Worm (Caenorhabditis elegans) whole organism, early embryonic: Measurements from ENCODE around the gene C07B5.4.

Experiments used
- B0310.2 ChIP-seq: sonication (generic microtip); optimal IDR thresholded peaks from 2 replicates; lab custom pipeline; 2016; ENCODE audit warnings: mild to moderate bottlenecking, missing genetic modification characterization, missing compliant biosample characterization
- aly-1 ChIP-seq: sonication (generic microtip); optimal IDR thresholded peaks from 2 replicates; lab custom pipeline; 2016; ENCODE audit warnings: missing genetic modification characterization, missing compliant biosample characterization
- ama-1 ChIP-seq: fragments of 150-350 bp; optimal IDR thresholded peaks from 2 replicates; lab custom pipeline; 2014
- ceh-13 ChIP-seq: fragments of 200-800 bp; sonication (Bioruptor generic); optimal IDR thresholded peaks from 2 replicates; lab custom pipeline; 2018; ENCODE audit warnings: mild to moderate bottlenecking, missing genetic modification characterization, missing compliant biosample characterization
- ceh-36 ChIP-seq: sonication (generic microtip); optimal IDR thresholded peaks from 2 replicates; lab custom pipeline; 2016; ENCODE audit warnings: missing genetic modification characterization, inconsistent platforms, missing compliant biosample characterization
- ets-7 ChIP-seq: sonication (generic microtip); optimal IDR thresholded peaks from 2 replicates; lab custom pipeline; 2016; ENCODE audit warnings: missing genotype, missing genetic modification characterization, missing compliant biosample characterization
- flt-1 ChIP-seq: fragments of 200-800 bp; sonication (Bioruptor generic); IDR thresholded peaks from 2 replicates; pipeline ENCODE4 v1.3.6; 2022; ENCODE audit warnings: missing genetic modification characterization, missing compliant biosample characterization
- hmbx-1 ChIP-seq: sonication (generic microtip); optimal IDR thresholded peaks from 2 replicates; lab custom pipeline; 2016; ENCODE audit warnings: mild to moderate bottlenecking, missing genetic modification characterization, missing compliant biosample characterization
- hmg-4 ChIP-seq: fragments of 200-800 bp; sonication (Bioruptor generic); optimal IDR thresholded peaks from 2 replicates; lab custom pipeline; 2018; ENCODE audit warnings: mild to moderate bottlenecking, missing genetic modification characterization, missing compliant biosample characterization
- scrt-1 ChIP-seq: fragments of 200-800 bp; sonication (Bioruptor generic); IDR thresholded peaks from 2 replicates; pipeline ENCODE4 v1.3.6; 2022; ENCODE audit warnings: missing genetic modification characterization, missing compliant biosample characterization
- sea-1 ChIP-seq: fragments of 200-800 bp; sonication (Bioruptor generic); conservative IDR thresholded peaks from 2 replicates; pipeline ENCODE4 v1.3.6; 2022; ENCODE audit warnings: missing genetic modification characterization, missing compliant biosample characterization
- tbx-11 ChIP-seq: fragments of 200-800 bp; sonication (Bioruptor generic); IDR thresholded peaks from 2 replicates; pipeline ENCODE4 v1.3.6; 2022; ENCODE audit warnings: missing genetic modification characterization, missing compliant biosample characterization
- tbx-37 ChIP-seq: fragments of 200-800 bp; sonication (Bioruptor generic); conservative IDR thresholded peaks from 2 replicates; pipeline ENCODE4 v1.3.6; 2022; ENCODE audit warnings: missing genetic modification reagents, missing genetic modification characterization, missing compliant biosample characterization
- tra-4 ChIP-seq: sonication (generic microtip); optimal IDR thresholded peaks from 2 replicates; lab custom pipeline; 2017; ENCODE audit warnings: missing genetic modification characterization, missing compliant biosample characterization

- TF ChIP-seq tbx-11 (GFP tag; lab: Robert Waterston, UW) (no peak), hmbx-1 (no peak), ama-1 (no peak), aly-1 (tag; lab: Kevin White, UChicago) (no peak), B0310.2 (no peak), ceh-13 (GFP tag; lab: Kevin White, UChicago) (no peak), scrt-1 (no peak), flt-1 (GFP tag; lab: Robert Waterston, UW) (no peak), sea-1 (GFP tag; lab: Robert Waterston, UW) (no peak), tbx-37 (GFP tag; lab: Robert Waterston, UW) (no peak), hmg-4 (no peak), ceh-36 (no peak), tra-4 (tag; lab: Kevin White, UChicago) (no peak), ets-7 (tag; lab: Kevin White, UChicago) (no peak)
Measured at ce11 chrX:9549657-9550369, 20.4 kb downstream of the C07B5.4 start.
